Fruit fly (Drosophila melanogaster) whole organism, wandering third instar larva: Measurements from ENCODE around the gene cue.
A peak's percentile ranks its signal among the peaks of the same experiment; 100 is the strongest.

Experiments
- Abd-B ChIP-seq: fragments of >200 bp; optimal IDR thresholded peaks from 2 replicates; lab custom pipeline; 2017; ENCODE audit warnings: missing biosample characterization, missing genetic modification characterization
- CG32264 ChIP-seq: fragments of 200-800 bp; sonication (Bioruptor generic); optimal IDR thresholded peaks from 2 replicates; lab custom pipeline; 2016; ENCODE audit warnings: missing biosample characterization, missing genetic modification characterization
- CG9705 ChIP-seq: fragments of 200-800 bp; sonication (Bioruptor generic); optimal IDR thresholded peaks from 2 replicates; lab custom pipeline; 2018; ENCODE audit warnings: missing biosample characterization, mild to moderate bottlenecking, missing genetic modification characterization
- CrebA ChIP-seq: fragments of 200-800 bp; sonication (Bioruptor generic); optimal IDR thresholded peaks from 2 replicates; lab custom pipeline; 2016; ENCODE audit warnings: missing biosample characterization, mild to moderate bottlenecking, missing genetic modification characterization, borderline replicate concordance
- Dfd ChIP-seq: fragments of >200 bp; optimal IDR thresholded peaks from 2 replicates; lab custom pipeline; 2017; ENCODE audit warnings: missing biosample characterization, missing genetic modification characterization
- Dif ChIP-seq: fragments of 200-275, 200-300 bp; sonication (Bioruptor generic); optimal IDR thresholded peaks from 2 replicates; lab custom pipeline; 2018; ENCODE audit warnings: missing biosample characterization, missing genetic modification characterization; ENCODE audit not compliant: partially characterized antibody
- GATAd ChIP-seq: sonication (Bioruptor generic); optimal IDR thresholded peaks from 2 replicates; lab custom pipeline; 2016; ENCODE audit warnings: missing biosample characterization, missing genetic modification characterization
- HLH106 ChIP-seq: fragments of 200-800 bp; optimal IDR thresholded peaks from 3 replicates; lab custom pipeline; 2019; ENCODE audit warnings: missing biosample characterization, mild to moderate bottlenecking, missing genetic modification characterization, moderate library complexity
- Hnf4 ChIP-seq: fragments of 200-800 bp; sonication (Bioruptor generic); optimal IDR thresholded peaks from 2 replicates; lab custom pipeline; 2016; ENCODE audit warnings: missing biosample characterization, mild to moderate bottlenecking, missing genetic modification characterization
- Hr78 ChIP-seq: fragments of >200 bp; optimal IDR thresholded peaks from 2 replicates; lab custom pipeline; 2017; ENCODE audit warnings: missing biosample characterization, missing genetic modification characterization
- Hr83 ChIP-seq: fragments of 200-300 bp; sonication (Bioruptor generic); optimal IDR thresholded peaks from 2 replicates; lab custom pipeline; 2016; ENCODE audit warnings: missing biosample characterization, mild to moderate bottlenecking, missing genetic modification characterization, moderate library complexity; ENCODE audit not compliant: poor library complexity, severe bottlenecking
- Jra ChIP-seq: sonication (Bioruptor generic); optimal IDR thresholded peaks from 2 replicates; lab custom pipeline; 2016; ENCODE audit warnings: missing biosample characterization, missing genetic modification characterization
- Mio ChIP-seq: sonication (Bioruptor generic); optimal IDR thresholded peaks from 2 replicates; lab custom pipeline; 2016; ENCODE audit warnings: missing biosample characterization, missing genetic modification characterization
- Myc ChIP-seq: fragments of >200 bp; optimal IDR thresholded peaks from 2 replicates; lab custom pipeline; 2017
- N ChIP-seq: fragments of >200 bp; optimal IDR thresholded peaks from 2 replicates; lab custom pipeline; 2018; ENCODE audit warnings: missing biosample characterization, missing external identifiers, missing genetic modification characterization
- OdsH ChIP-seq: fragments of 200-800 bp; sonication (Bioruptor generic); optimal IDR thresholded peaks from 2 replicates; lab custom pipeline; 2016; ENCODE audit warnings: missing biosample characterization, mild to moderate bottlenecking, missing genetic modification characterization
- Rel ChIP-seq, 2 experiments: fragments of 200-800 bp; sonication (Bioruptor generic) in 1 of 2; optimal IDR thresholded peaks; 2 replicates in 1 of 2; 3 replicates in 1 of 2; lab custom pipeline; 2016 to 2019; ENCODE audit warnings: mild to moderate bottlenecking in 2 of 2, missing biosample characterization in 2 of 2, missing genetic modification characterization in 2 of 2, moderate library complexity in 1 of 2
- Sp1 ChIP-seq: fragments of 200-800 bp; sonication (Bioruptor generic); optimal IDR thresholded peaks from 3 replicates; lab custom pipeline; 2019; ENCODE audit warnings: missing biosample characterization, mild to moderate bottlenecking, missing genetic modification characterization, moderate library complexity
- Vsx2 ChIP-seq: fragments of 200-300, 225-300 bp; sonication (Bioruptor generic); optimal IDR thresholded peaks from 2 replicates; lab custom pipeline; 2018; ENCODE audit warnings: missing biosample characterization, missing genetic modification characterization; ENCODE audit not compliant: partially characterized antibody
- br ChIP-seq: fragments of 200-800 bp; sonication (Bioruptor generic); optimal IDR thresholded peaks from 2 replicates; lab custom pipeline; 2016; ENCODE audit warnings: missing biosample characterization, missing genetic modification characterization
- brk ChIP-seq: fragments of 200-800 bp; sonication (Bioruptor generic); optimal IDR thresholded peaks from 2 replicates; lab custom pipeline; 2016; ENCODE audit warnings: missing biosample characterization, mild to moderate bottlenecking, missing genetic modification characterization
- dl ChIP-seq, 2 experiments: fragments of 175-275, 200-275 bp in 1 of 2; fragments of 200-275 bp in 1 of 2; sonication (Bioruptor generic); optimal IDR thresholded peaks; lab custom pipeline; 2018; ENCODE audit warnings: mild to moderate bottlenecking in 2 of 2, missing biosample characterization in 2 of 2, missing genetic modification characterization in 2 of 2, moderate library complexity in 2 of 2; ENCODE audit not compliant: partially characterized antibody in 2 of 2, insufficient read depth in 1 of 2
- dmrt93B ChIP-seq: fragments of 200-800 bp; sonication (Bioruptor generic); optimal IDR thresholded peaks from 2 replicates; lab custom pipeline; 2018; ENCODE audit warnings: missing biosample characterization, mild to moderate bottlenecking, missing genetic modification characterization
- dsf ChIP-seq: sonication (Bioruptor generic); optimal IDR thresholded peaks from 2 replicates; lab custom pipeline; 2016; ENCODE audit warnings: missing biosample characterization, missing genetic modification characterization, borderline replicate concordance
- ey ChIP-seq: fragments of 200-800 bp; sonication (Bioruptor generic); optimal IDR thresholded peaks from 2 replicates; lab custom pipeline; 2016; ENCODE audit warnings: missing biosample characterization, missing genetic modification characterization
- foxo ChIP-seq, 2 experiments: fragments of 200-800 bp; sonication (Bioruptor generic); optimal IDR thresholded peaks; 2 replicates in 1 of 2; 3 replicates in 1 of 2; lab custom pipeline; 2016 to 2017; ENCODE audit warnings: missing biosample characterization in 2 of 2, missing genetic modification characterization in 2 of 2
- fru ChIP-seq: fragments of 200-800 bp; sonication (Bioruptor generic); optimal IDR thresholded peaks from 3 replicates; lab custom pipeline; 2016; ENCODE audit warnings: missing biosample characterization, mild to moderate bottlenecking, missing genetic modification characterization
- h ChIP-seq: fragments of 200-800 bp; sonication (Bioruptor generic); optimal IDR thresholded peaks from 3 replicates; lab custom pipeline; 2016; ENCODE audit warnings: missing biosample characterization, mild to moderate bottlenecking, missing genetic modification characterization
- jim ChIP-seq: fragments of 175-275, 200-325 bp; sonication (Bioruptor generic); optimal IDR thresholded peaks from 2 replicates; lab custom pipeline; 2016; ENCODE audit warnings: missing biosample characterization, mild to moderate bottlenecking, missing genetic modification characterization
- lola ChIP-seq: fragments of >200 bp; optimal IDR thresholded peaks from 2 replicates; lab custom pipeline; 2017; ENCODE audit warnings: missing biosample characterization, missing genetic modification characterization
- pan ChIP-seq: fragments of >200 bp; optimal IDR thresholded peaks from 2 replicates; lab custom pipeline; 2017
- psq ChIP-seq: fragments of 200-800 bp; sonication (Bioruptor generic); optimal IDR thresholded peaks from 3 replicates; lab custom pipeline; 2017; ENCODE audit warnings: missing biosample characterization, mild to moderate bottlenecking, missing genetic modification characterization, moderate library complexity
- rgr ChIP-seq: fragments of 200-800 bp; sonication (Bioruptor generic); optimal IDR thresholded peaks from 3 replicates; lab custom pipeline; 2016; ENCODE audit warnings: missing biosample characterization, mild to moderate bottlenecking, missing genetic modification characterization
- sage ChIP-seq: fragments of 200-800 bp; sonication (Bioruptor generic); optimal IDR thresholded peaks from 2 replicates; lab custom pipeline; 2016; ENCODE audit warnings: missing biosample characterization, mild to moderate bottlenecking, missing genetic modification characterization
- sv ChIP-seq: fragments of 200-800 bp; sonication (Bioruptor generic); optimal IDR thresholded peaks from 3 replicates; lab custom pipeline; 2016; ENCODE audit warnings: missing biosample characterization, missing genetic modification characterization
- tai ChIP-seq: sonication (Bioruptor generic); optimal IDR thresholded peaks from 2 replicates; lab custom pipeline; 2016; ENCODE audit warnings: missing biosample characterization, missing genetic modification characterization
- usp ChIP-seq: fragments of >200 bp; optimal IDR thresholded peaks from 2 replicates; lab custom pipeline; 2017; ENCODE audit warnings: missing biosample characterization, missing genetic modification characterization
- woc ChIP-seq: sonication (Bioruptor generic); optimal IDR thresholded peaks from 2 replicates; lab custom pipeline; 2016; ENCODE audit warnings: missing biosample characterization, mild to moderate bottlenecking, missing genetic modification characterization

cue gene

dm6 chr3L:1548345-1548970 lies 31.4 kb upstream of the cue start:
- TF ChIP-seq Abd-B (GFP tag; lab: Kevin White, UChicago) (no peak), Myc (lab: Kevin White, UChicago) (no peak), Rel (GFP tag; optimal IDR thresholded peaks at IDR 0.05; lab: Kevin White, UChicago) (no peak), Rel (tag; optimal IDR thresholded peaks at IDR 0.05; lab: Kevin White, UChicago) (peak; percentile 51), psq (GFP tag; lab: Kevin White, UChicago) (peak; percentile 56), usp (GFP tag; lab: Kevin White, UChicago) (no peak), Mio (GFP tag; lab: Kevin White, UChicago) (no peak), dmrt93B (peak; percentile 61), tai (no peak), GATAd (no peak), pan (no peak), CrebA (GFP tag; lab: Kevin White, UChicago) (no peak), Dfd (no peak), HLH106 (tag; lab: Kevin White, UChicago) (peak; percentile 77), Hr83 (no peak), Dif (GFP tag; lab: Kevin White, UChicago) (no peak), Vsx2 (GFP tag; lab: Kevin White, UChicago) (no peak), br (GFP tag; lab: Kevin White, UChicago) (peak; percentile 82), lola (no peak), jim (GFP tag; lab: Kevin White, UChicago) (no peak), N (GFP tag; lab: Kevin White, UChicago) (no peak), dsf (GFP tag; lab: Kevin White, UChicago) (no peak), Hnf4 (peak; percentile 72), Hr78 (GFP tag; lab: Kevin White, UChicago) (no peak), OdsH (GFP tag; lab: Kevin White, UChicago) (peak; percentile 81), CG32264 (GFP tag; lab: Kevin White, UChicago) (peak; percentile 29), dl (GFP tag; optimal IDR thresholded peaks at IDR 0.05; lab: Kevin White, UChicago; ENCODE audit: insufficient read depth in 1 of 2, partially characterized antibody in 2 of 2) (no peak), fru (GFP tag; lab: Kevin White, UChicago) (peak; percentile 92), Sp1 (GFP tag; lab: Kevin White, UChicago) (peak; percentile 75), sv (GFP tag; lab: Kevin White, UChicago) (peak; percentile 6), foxo (GFP tag; optimal IDR thresholded peaks at IDR 0.05; lab: Kevin White, UChicago) (peak; percentile 0 to 86), sage (GFP tag; lab: Kevin White, UChicago) (no peak), Jra (GFP tag; lab: Kevin White, UChicago) (peak; percentile 66), rgr (GFP tag; lab: Kevin White, UChicago) (peak; percentile 74), h (GFP tag; lab: Kevin White, UChicago) (peak; percentile 80), woc (GFP tag; lab: Kevin White, UChicago) (peak; percentile 56), CG9705 (GFP tag; lab: Kevin White, UChicago) (peak; percentile 22), brk (GFP tag; lab: Kevin White, UChicago) (no peak), ey (GFP tag; lab: Kevin White, UChicago) (peak; percentile 80)

DNA sequence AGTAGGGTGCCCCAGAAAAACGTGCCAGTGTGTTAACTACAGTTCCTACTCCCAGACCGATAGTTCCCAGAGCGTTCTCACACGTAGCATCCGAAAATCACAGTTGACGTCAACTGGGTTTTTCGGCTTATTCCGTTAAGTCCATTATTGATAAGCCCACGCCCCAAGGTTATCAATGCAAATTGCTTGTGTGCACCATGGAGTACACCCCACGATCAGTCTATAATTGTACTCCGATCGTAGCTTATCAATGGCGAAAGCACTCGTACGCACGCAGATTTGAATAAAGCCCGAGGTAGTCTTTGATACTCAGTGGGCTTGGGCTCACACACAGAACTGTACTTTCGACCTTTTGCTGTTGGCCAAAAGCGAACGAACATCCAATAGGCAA lies 30.0 kb upstream of the cue start:
- no peak for TF ChIP-seq Rel (GFP tag; optimal IDR thresholded peaks at IDR 0.05; lab: Kevin White, UChicago)
- peak; percentile 64 for TF ChIP-seq Rel (tag; optimal IDR thresholded peaks at IDR 0.05; lab: Kevin White, UChicago)
- TF ChIP-seq N (GFP tag; lab: Kevin White, UChicago), result no peak
